Fruit fly (Drosophila melanogaster) whole organism, embryonic: ENCODE measurements around the gene CG34238.
A peak's percentile ranks its signal among the peaks of the same experiment; 100 is the strongest.

Experiments used
- Blimp-1 ChIP-seq: fragments of 200-800 bp; sonication (Bioruptor generic); optimal IDR thresholded peaks from 3 replicates; lab custom pipeline; 2018; ENCODE audit warnings: missing biosample characterization, missing genetic modification characterization, mild to moderate bottlenecking, moderate library complexity, missing genetic modification reagents
- C15 ChIP-seq: fragments of 200-800 bp; sonication (Bioruptor generic); IDR thresholded peaks from 3 replicates; pipeline ENCODE4 v1.3.6; 2022; ENCODE audit warnings: missing biosample characterization, missing genetic modification characterization
- CG10209 ChIP-seq: fragments of 200-800 bp; sonication (Bioruptor generic); optimal IDR thresholded peaks from 3 replicates; lab custom pipeline; 2017; ENCODE audit warnings: missing biosample characterization, mild to moderate bottlenecking, missing genetic modification characterization, missing genetic modification reagents
- CG10321 ChIP-seq: fragments of 200-800 bp; sonication (Bioruptor generic); IDR thresholded peaks from 2 replicates; pipeline ENCODE4 v1.3.6; 2022; ENCODE audit warnings: missing biosample characterization, missing genetic modification characterization
- CG11723 ChIP-seq: fragments of 200-800 bp; sonication (Bioruptor generic); optimal IDR thresholded peaks from 2 replicates; lab custom pipeline; 2017; ENCODE audit warnings: missing biosample characterization, mild to moderate bottlenecking, missing genetic modification characterization
- CG12104 ChIP-seq: fragments of 200-800 bp; sonication (Bioruptor generic); optimal IDR thresholded peaks from 3 replicates; lab custom pipeline; 2016; ENCODE audit warnings: missing biosample characterization, missing genetic modification characterization
- CG13123 ChIP-seq: fragments of 200-800 bp; sonication (Bioruptor generic); optimal IDR thresholded peaks from 2 replicates; lab custom pipeline; 2016; ENCODE audit warnings: missing biosample characterization, missing genetic modification characterization
- CG14050 ChIP-seq: fragments of 200-800 bp; sonication (Bioruptor generic); IDR thresholded peaks from 3 replicates; pipeline ENCODE4 v1.3.6; 2022; ENCODE audit warnings: missing biosample characterization, missing genetic modification characterization
- CG15269 ChIP-seq: fragments of 200-800 bp; sonication (Bioruptor generic); optimal IDR thresholded peaks from 2 replicates; lab custom pipeline; 2018; ENCODE audit warnings: missing biosample characterization, mild to moderate bottlenecking, missing genetic modification characterization, moderate library complexity
- CG1603 ChIP-seq: fragments of 200-800 bp; sonication (Bioruptor generic); optimal IDR thresholded peaks from 2 replicates; lab custom pipeline; 2019; ENCODE audit warnings: missing biosample characterization, mild to moderate bottlenecking, missing genetic modification characterization, moderate library complexity
- CG17802 ChIP-seq: fragments of 200-800 bp; sonication (Bioruptor generic); optimal IDR thresholded peaks from 2 replicates; lab custom pipeline; 2018; ENCODE audit warnings: missing biosample characterization, mild to moderate bottlenecking, missing genetic modification characterization, moderate library complexity
- CG3065 ChIP-seq: fragments of 200-800 bp; sonication (Bioruptor generic); optimal IDR thresholded peaks from 2 replicates; lab custom pipeline; 2016; ENCODE audit warnings: missing biosample characterization, missing genetic modification characterization
- CG3407 ChIP-seq: fragments of 200-800 bp; sonication (Bioruptor generic); optimal IDR thresholded peaks from 2 replicates; lab custom pipeline; 2018; ENCODE audit warnings: missing biosample characterization, mild to moderate bottlenecking, missing genetic modification characterization
- CG34376 ChIP-seq: fragments of 200-800 bp; sonication (Bioruptor generic); optimal IDR thresholded peaks from 2 replicates; lab custom pipeline; 2018; ENCODE audit warnings: missing biosample characterization, mild to moderate bottlenecking, missing genetic modification characterization
- CG3847 ChIP-seq: fragments of 200-800 bp; sonication (Bioruptor generic); IDR thresholded peaks from 2 replicates; pipeline ENCODE4 v1.3.6; 2022; ENCODE audit warnings: missing biosample characterization, missing genetic modification characterization
- CG4707 ChIP-seq: fragments of 200-800 bp; sonication (Bioruptor generic); optimal IDR thresholded peaks from 2 replicates; lab custom pipeline; 2018; ENCODE audit warnings: missing biosample characterization, mild to moderate bottlenecking, missing genetic modification characterization, moderate library complexity
- CG6689 ChIP-seq: fragments of 200-800 bp; sonication (Bioruptor generic); IDR thresholded peaks from 2 replicates; pipeline ENCODE4 v1.3.6; 2022; ENCODE audit warnings: missing biosample characterization, missing genetic modification characterization
- CG7745 ChIP-seq: fragments of 200-800 bp; sonication (Bioruptor generic); optimal IDR thresholded peaks from 2 replicates; lab custom pipeline; 2018; ENCODE audit warnings: missing biosample characterization, mild to moderate bottlenecking, missing genetic modification characterization, moderate library complexity
- CG9437 ChIP-seq: fragments of 200-800 bp; sonication (Bioruptor generic); optimal IDR thresholded peaks from 2 replicates; lab custom pipeline; 2018; ENCODE audit warnings: missing biosample characterization, mild to moderate bottlenecking, missing genetic modification characterization
- Gug ChIP-seq: fragments of 200-800 bp; sonication (Bioruptor generic); IDR thresholded peaks from 4 replicates; pipeline ENCODE4 v1.3.6; 2022; ENCODE audit warnings: missing biosample characterization, missing genetic modification characterization
- Hand ChIP-seq: fragments of 200-800 bp; sonication (Bioruptor generic); optimal IDR thresholded peaks from 2 replicates; lab custom pipeline; 2017; ENCODE audit warnings: mild to moderate bottlenecking, missing biosample characterization, missing genetic modification reagents, missing genetic modification characterization
- HmgD ChIP-seq: fragments of 200-800 bp; sonication (Bioruptor generic); optimal IDR thresholded peaks from 3 replicates; lab custom pipeline; 2016; ENCODE audit warnings: missing biosample characterization, missing genetic modification characterization
- Mrtf ChIP-seq: fragments of 200-800 bp; sonication (Bioruptor generic); IDR thresholded peaks from 3 replicates; pipeline ENCODE4 v1.3.6; 2022; ENCODE audit warnings: missing biosample characterization, missing genetic modification characterization
- Neu2 ChIP-seq: fragments of 200-800 bp; sonication (Bioruptor generic); optimal IDR thresholded peaks from 3 replicates; lab custom pipeline; 2016; ENCODE audit warnings: missing biosample characterization, missing genetic modification characterization, borderline replicate concordance
- Poxn ChIP-seq: fragments of 200-800 bp; sonication (Bioruptor generic); IDR thresholded peaks from 2 replicates; pipeline ENCODE4 v1.3.6; 2022; ENCODE audit warnings: missing biosample characterization, missing genetic modification characterization
- Scr ChIP-seq: fragments of 200-800 bp; sonication (Bioruptor generic); IDR thresholded peaks from 2 replicates; pipeline ENCODE4 v1.3.6; 2022; ENCODE audit warnings: missing biosample characterization, missing genetic modification characterization; ENCODE audit not compliant: partially characterized antibody
- Sry-δ ChIP-seq: fragments of 200-800 bp; sonication (Bioruptor generic); optimal IDR thresholded peaks from 2 replicates; lab custom pipeline; 2016; ENCODE audit warnings: missing biosample characterization, missing genetic modification characterization
- Taf1 ChIP-seq: fragments of 200-800 bp; sonication (Bioruptor generic); IDR thresholded peaks from 2 replicates; pipeline ENCODE4 v1.3.6; 2022; ENCODE audit warnings: missing biosample characterization, missing genetic modification characterization
- chif ChIP-seq, 2 experiments: fragments of 200-800 bp; sonication (Bioruptor generic); optimal IDR thresholded peaks; 3 replicates each; lab custom pipeline; 2016; ENCODE audit warnings: missing biosample characterization in 2 of 2, missing genetic modification characterization in 2 of 2
- chn ChIP-seq: fragments of 200-800 bp; sonication (Bioruptor generic); optimal IDR thresholded peaks from 2 replicates; lab custom pipeline; 2016; ENCODE audit warnings: missing biosample characterization, missing genetic modification characterization
- danr ChIP-seq: fragments of 200-800 bp; sonication (Bioruptor generic); IDR thresholded peaks from 2 replicates; pipeline ENCODE4 v1.3.6; 2022; ENCODE audit warnings: missing biosample characterization, missing genetic modification characterization
- dysf ChIP-seq: fragments of 200-800 bp; sonication (Bioruptor generic); IDR thresholded peaks from 3 replicates; pipeline ENCODE4 v1.3.6; 2022; ENCODE audit warnings: missing biosample characterization, missing genetic modification characterization
- gfzf ChIP-seq: fragments of 200-800 bp; sonication (Bioruptor generic); optimal IDR thresholded peaks from 2 replicates; lab custom pipeline; 2016; ENCODE audit warnings: missing biosample characterization, mild to moderate bottlenecking, missing genetic modification characterization, moderate library complexity
- grau ChIP-seq: fragments of 200-800 bp; optimal IDR thresholded peaks from 3 replicates; lab custom pipeline; 2019; ENCODE audit warnings: missing biosample characterization, mild to moderate bottlenecking, missing genetic modification characterization, moderate library complexity
- hkb ChIP-seq, 2 experiments: fragments of 200-800 bp in 1 of 2; fragments of >200 bp in 1 of 2; sonication (Bioruptor generic) in 1 of 2; IDR thresholded peaks in 1 of 2; optimal IDR thresholded peaks in 1 of 2; 2 replicates each; pipeline versions ENCODE4 v1.3.6 to Lab custom; 2017 to 2022; ENCODE audit warnings: missing biosample characterization in 1 of 2, missing genetic modification characterization in 1 of 2
- lab ChIP-seq: fragments of 200-800 bp; sonication (Bioruptor generic); optimal IDR thresholded peaks from 3 replicates; lab custom pipeline; 2017; ENCODE audit warnings: missing biosample characterization, missing genetic modification characterization, mild to moderate bottlenecking, moderate library complexity, missing genetic modification reagents
- nau ChIP-seq: fragments of 200-800 bp; sonication (Bioruptor generic); optimal IDR thresholded peaks from 3 replicates; lab custom pipeline; 2017; ENCODE audit warnings: missing biosample characterization, mild to moderate bottlenecking, missing genetic modification characterization, missing genetic modification reagents
- p53 ChIP-seq: fragments of 200-800 bp; sonication (Bioruptor generic); optimal IDR thresholded peaks from 2 replicates; lab custom pipeline; 2016; ENCODE audit warnings: missing biosample characterization, missing genetic modification characterization
- peb ChIP-seq: fragments of 200-800 bp; sonication (Bioruptor generic); IDR thresholded peaks from 2 replicates; pipeline ENCODE4 v1.3.6; 2022; ENCODE audit warnings: missing biosample characterization, missing genetic modification characterization
- phol ChIP-seq: fragments of 200-800 bp; sonication (Bioruptor generic); optimal IDR thresholded peaks from 3 replicates; lab custom pipeline; 2018; ENCODE audit warnings: missing biosample characterization, mild to moderate bottlenecking, missing genetic modification characterization, moderate library complexity
- pnt ChIP-seq: fragments of 200-800 bp; sonication (Bioruptor generic); optimal IDR thresholded peaks from 3 replicates; lab custom pipeline; 2016; ENCODE audit warnings: missing biosample characterization, missing genetic modification characterization
- prd ChIP-seq, 3 experiments: fragments of >200 bp in 2 of 3; fragments of 200-800 bp in 1 of 3; sonication (Bioruptor generic) in 1 of 3; optimal IDR thresholded peaks in 2 of 3; IDR thresholded peaks in 1 of 3; 2 replicates in 2 of 3; 3 replicates in 1 of 3; pipeline versions ENCODE4 v1.3.6 to Lab custom; 2017 to 2022; ENCODE audit warnings: missing biosample characterization in 1 of 3, missing genetic modification characterization in 1 of 3
- ranshi ChIP-seq: fragments of 200-800 bp; sonication (Bioruptor generic); IDR thresholded peaks from 2 replicates; pipeline ENCODE4 v1.3.6; 2022; ENCODE audit warnings: missing biosample characterization, missing genetic modification characterization
- sc ChIP-seq, 3 experiments: fragments of >200 bp in 2 of 3; fragments of 200-800 bp in 1 of 3; sonication (Bioruptor generic) in 1 of 3; optimal IDR thresholded peaks; 2 replicates in 2 of 3; 3 replicates in 1 of 3; lab custom pipeline; 2017; ENCODE audit warnings: mild to moderate bottlenecking in 1 of 3, missing biosample characterization in 1 of 3, missing genetic modification characterization in 1 of 3, missing genetic modification reagents in 1 of 3
- sim ChIP-seq: fragments of 200-800 bp; sonication (Bioruptor generic); IDR thresholded peaks from 2 replicates; pipeline ENCODE4 v1.3.6; 2022; ENCODE audit warnings: missing biosample characterization, missing genetic modification characterization
- tio ChIP-seq: fragments of 200-800 bp; sonication (Bioruptor generic); optimal IDR thresholded peaks from 2 replicates; lab custom pipeline; 2017; ENCODE audit warnings: missing biosample characterization, missing genetic modification characterization, inconsistent platforms
- unc-4 ChIP-seq: fragments of 200-800 bp; sonication (Bioruptor generic); IDR thresholded peaks from 2 replicates; pipeline ENCODE4 v1.3.6; 2022; ENCODE audit warnings: missing biosample characterization, missing genetic modification characterization; ENCODE audit not compliant: partially characterized antibody

Gene CG34238

dm6 chr3L:10665433-10666150 lies 39.3 kb downstream of the CG34238 start (continued):
- TF ChIP-seq Mrtf (GFP tag; lab: Robert Waterston, UW) (peak; percentile 85), CG12104 (GFP tag; lab: Kevin White, UChicago) (peak; percentile 98), Sry-δ (GFP tag; lab: Kevin White, UChicago) (peak; percentile 25), CG3407 (GFP tag; lab: Kevin White, UChicago) (peak; percentile 96), C15 (GFP tag; lab: Robert Waterston, UW) (peak; percentile 79; the same call in 2 of the 3 replicates), HmgD (no peak), CG13123 (GFP tag; lab: Kevin White, UChicago) (peak; percentile 92), gfzf (GFP tag; lab: Kevin White, UChicago) (no peak), Gug (peak; percentile 79), hkb (optimal IDR thresholded peaks at IDR 0.05; lab: Kevin White, UChicago) (no peak), hkb (GFP tag; IDR thresholded peaks at IDR 0.05; lab: Robert Waterston, UW) (peak; percentile 95), Neu2 (GFP tag; lab: Kevin White, UChicago) (peak; percentile 71), chn (GFP tag; lab: Kevin White, UChicago) (peak; percentile 89), CG6689 (peak; percentile 96), Hand (GFP tag; lab: Kevin White, UChicago) (peak; percentile 95), Poxn (GFP tag; lab: Robert Waterston, UW) (peak; percentile 55; the same call in 1 of the 2 replicates), dysf (GFP tag; lab: Robert Waterston, UW) (peak; percentile 95), Scr (GFP tag; lab: Robert Waterston, UW) (no peak; the same call in 1 of the 2 replicates), CG3847 (peak; percentile 91), CG3065 (GFP tag; lab: Kevin White, UChicago) (peak; percentile 95), nau (peak; percentile 97), peb (GFP tag; lab: Robert Waterston, UW) (peak; percentile 89), CG4707 (peak; percentile 89), CG1603 (peak; percentile 91), CG9437 (GFP tag; lab: Kevin White, UChicago) (peak; percentile 96), pnt (GFP tag; lab: Kevin White, UChicago) (peak; percentile 87), grau (tag; lab: Kevin White, UChicago) (peak; percentile 97), tio (GFP tag; lab: Kevin White, UChicago) (peak; percentile 97), sim (GFP tag; lab: Robert Waterston, UW) (peak; percentile 91), CG34376 (peak; percentile 96), unc-4 (GFP tag; lab: Robert Waterston, UW) (no peak), CG7745 (peak; percentile 59), sc (optimal IDR thresholded peaks at IDR 0.05; lab: Kevin White, UChicago) (no peak), sc (GFP tag; optimal IDR thresholded peaks at IDR 0.05; lab: Kevin White, UChicago) (peak; percentile 95), phol (tag; lab: Kevin White, UChicago) (peak; percentile 98), lab (peak; percentile 96), Taf1 (GFP tag; lab: Robert Waterston, UW) (peak; percentile 85), CG10209 (GFP tag; lab: Kevin White, UChicago) (peak; percentile 98), danr (GFP tag; lab: Robert Waterston, UW) (peak; percentile 90), CG15269 (tag; lab: Kevin White, UChicago) (peak; percentile 98), ranshi (GFP tag; lab: Robert Waterston, UW) (peak; percentile 81), chif (GFP tag; optimal IDR thresholded peaks at IDR 0.05; lab: Kevin White, UChicago) (peak; percentile 88 to 92), CG10321 (GFP tag; lab: Robert Waterston, UW) (peak; percentile 59; the same call in 1 of the 2 replicates), CG11723 (GFP tag; lab: Kevin White, UChicago) (peak; percentile 97), CG14050 (GFP tag; lab: Robert Waterston, UW) (peak; percentile 84), p53 (peak; percentile 74), Blimp-1 (GFP tag; lab: Kevin White, UChicago) (peak; percentile 96), CG17802 (tag; lab: Kevin White, UChicago) (peak; percentile 76), prd (optimal IDR thresholded peaks at IDR 0.05; lab: Kevin White, UChicago) (no peak), prd (GFP tag; IDR thresholded peaks at IDR 0.05; lab: Robert Waterston, UW) (peak; percentile 94)
